Worm (Caenorhabditis elegans) whole organism, late embryonic: ENCODE data around the gene xbx-6.

Experiments used
- C08G9.2 ChIP-seq: sonication (generic microtip); optimal IDR thresholded peaks from 2 replicates; lab custom pipeline; 2016; ENCODE audit warnings: mild to moderate bottlenecking, missing genetic modification characterization, moderate library complexity, missing compliant biosample characterization
- F13H6.1 ChIP-seq: sonication (generic microtip); optimal IDR thresholded peaks from 2 replicates; lab custom pipeline; 2016; ENCODE audit warnings: missing genetic modification characterization, missing compliant biosample characterization
- K02D7.2 ChIP-seq: sonication (generic microtip); optimal IDR thresholded peaks from 2 replicates; lab custom pipeline; 2017; ENCODE audit warnings: mild to moderate bottlenecking, missing genetic modification characterization, missing compliant biosample characterization
- K09A11.1 ChIP-seq: sonication (generic microtip); optimal IDR thresholded peaks from 2 replicates; lab custom pipeline; 2017; ENCODE audit warnings: antibody characterized with exemption, mild to moderate bottlenecking, missing genetic modification characterization, missing compliant biosample characterization; ENCODE audit not compliant: insufficient read depth
- T23F11.4 ChIP-seq: fragments of 200-800 bp; sonication (Bioruptor generic); optimal IDR thresholded peaks from 2 replicates; lab custom pipeline; 2018; ENCODE audit warnings: mild to moderate bottlenecking, missing genetic modification characterization, missing compliant biosample characterization
- ceh-18 ChIP-seq: sonication (generic microtip); optimal IDR thresholded peaks from 2 replicates; lab custom pipeline; 2016; ENCODE audit warnings: missing genetic modification characterization, missing compliant biosample characterization
- ceh-19 ChIP-seq: fragments of 200-800 bp; sonication (Bioruptor generic); optimal IDR thresholded peaks from 2 replicates; lab custom pipeline; 2018; ENCODE audit warnings: mild to moderate bottlenecking, missing genetic modification characterization, missing compliant biosample characterization
- ceh-30 ChIP-seq: fragments of 150-350 bp; optimal IDR thresholded peaks from 2 replicates; lab custom pipeline; 2014; ENCODE audit warnings: missing biosample characterization, missing genetic modification characterization
- ceh-31 ChIP-seq: sonication (generic microtip); optimal IDR thresholded peaks from 2 replicates; lab custom pipeline; 2016; ENCODE audit warnings: missing genetic modification characterization, missing compliant biosample characterization
- ceh-34 ChIP-seq: sonication (generic microtip); optimal IDR thresholded peaks from 2 replicates; lab custom pipeline; 2016; ENCODE audit warnings: mild to moderate bottlenecking, missing genetic modification characterization, missing compliant biosample characterization
- ceh-48 ChIP-seq: sonication (generic microtip); optimal IDR thresholded peaks from 2 replicates; lab custom pipeline; 2016; ENCODE audit warnings: missing genetic modification characterization, inconsistent platforms, missing compliant biosample characterization
- che-1 ChIP-seq: sonication (generic microtip); optimal IDR thresholded peaks from 2 replicates; lab custom pipeline; 2016; ENCODE audit warnings: mild to moderate bottlenecking, missing genetic modification characterization, missing compliant biosample characterization
- dmd-4 ChIP-seq: sonication (generic microtip); optimal IDR thresholded peaks from 2 replicates; lab custom pipeline; 2016; ENCODE audit warnings: borderline replicate concordance, missing genetic modification characterization, missing compliant biosample characterization
- elt-2 ChIP-seq: sonication (generic microtip); optimal IDR thresholded peaks from 2 replicates; lab custom pipeline; 2016; ENCODE audit warnings: missing genetic modification reagents, missing genetic modification characterization, missing compliant biosample characterization
- elt-4 ChIP-seq: sonication (generic microtip); optimal IDR thresholded peaks from 2 replicates; lab custom pipeline; 2016; ENCODE audit warnings: missing genetic modification characterization, missing compliant biosample characterization
- ets-4 ChIP-seq: sonication (generic microtip); optimal IDR thresholded peaks from 2 replicates; lab custom pipeline; 2016; ENCODE audit warnings: missing genetic modification characterization, missing compliant biosample characterization
- hlh-8 ChIP-seq: sonication (generic microtip); optimal IDR thresholded peaks from 2 replicates; lab custom pipeline; 2016; ENCODE audit warnings: missing genotype, missing genetic modification characterization, missing compliant biosample characterization
- lim-6 ChIP-seq: sonication (generic microtip); optimal IDR thresholded peaks from 2 replicates; lab custom pipeline; 2016; ENCODE audit warnings: missing genetic modification characterization, missing compliant biosample characterization
- mec-3 ChIP-seq: sonication (generic microtip); optimal IDR thresholded peaks from 2 replicates; lab custom pipeline; 2016; ENCODE audit warnings: borderline replicate concordance, missing genetic modification characterization, missing compliant biosample characterization
- nfya-1 ChIP-seq: sonication (generic microtip); optimal IDR thresholded peaks from 2 replicates; lab custom pipeline; 2017; ENCODE audit warnings: missing genetic modification characterization, mild to moderate bottlenecking, missing compliant biosample characterization, antibody characterized with exemption, moderate library complexity
- nhr-232 ChIP-seq: sonication (generic microtip); optimal IDR thresholded peaks from 2 replicates; lab custom pipeline; 2016; ENCODE audit warnings: missing genetic modification characterization, missing compliant biosample characterization
- npax-4 ChIP-seq: sonication (generic microtip); optimal IDR thresholded peaks from 2 replicates; lab custom pipeline; 2016; ENCODE audit warnings: missing genetic modification characterization, missing compliant biosample characterization
- pax-1 ChIP-seq: fragments of 150-350 bp; optimal IDR thresholded peaks from 2 replicates; lab custom pipeline; 2014; ENCODE audit warnings: missing biosample characterization, missing genetic modification characterization
- pha-2 ChIP-seq: sonication (generic microtip); optimal IDR thresholded peaks from 2 replicates; lab custom pipeline; 2017; ENCODE audit warnings: mild to moderate bottlenecking, missing genetic modification characterization, missing compliant biosample characterization
- pha-4 ChIP-seq: fragments of 150-350 bp; optimal IDR thresholded peaks from 2 replicates; lab custom pipeline; 2018; ENCODE audit warnings: missing biosample characterization, missing genetic modification reagents, missing genetic modification characterization
- pros-1 ChIP-seq: fragments of 150-350 bp; optimal IDR thresholded peaks from 2 replicates; lab custom pipeline; 2014; ENCODE audit warnings: missing biosample characterization, missing genetic modification reagents, missing genetic modification characterization
- ref-2 ChIP-seq: sonication (generic microtip); optimal IDR thresholded peaks from 2 replicates; lab custom pipeline; 2016; ENCODE audit warnings: missing genetic modification characterization, missing compliant biosample characterization
- rnt-1 ChIP-seq: sonication (generic microtip); optimal IDR thresholded peaks from 2 replicates; lab custom pipeline; 2016; ENCODE audit warnings: missing genetic modification characterization, missing compliant biosample characterization
- sdc-2 ChIP-seq: sonication (generic microtip); optimal IDR thresholded peaks from 2 replicates; lab custom pipeline; 2016; ENCODE audit warnings: missing genotype, missing genetic modification characterization, missing compliant biosample characterization
- sox-2 ChIP-seq: fragments of 200-800 bp; sonication (Bioruptor generic); IDR thresholded peaks from 2 replicates; pipeline ENCODE4 v1.3.6; 2022; ENCODE audit warnings: missing genetic modification reagents, missing genetic modification characterization, missing compliant biosample characterization
- tbx-2 ChIP-seq: sonication (generic microtip); optimal IDR thresholded peaks from 2 replicates; lab custom pipeline; 2016; ENCODE audit warnings: missing genetic modification characterization, missing compliant biosample characterization
- ttx-3 ChIP-seq: sonication (generic microtip); optimal IDR thresholded peaks from 2 replicates; lab custom pipeline; 2016; ENCODE audit warnings: missing genetic modification reagents, missing genetic modification characterization, missing compliant biosample characterization
- unc-55 ChIP-seq: sonication (generic microtip); optimal IDR thresholded peaks from 2 replicates; lab custom pipeline; 2017; ENCODE audit warnings: missing biosample characterization, missing genetic modification reagents, missing genetic modification characterization
- unc-86 ChIP-seq: sonication (generic microtip); optimal IDR thresholded peaks from 2 replicates; lab custom pipeline; 2016; ENCODE audit warnings: missing genetic modification characterization, missing compliant biosample characterization

Gene xbx-6

DNA sequence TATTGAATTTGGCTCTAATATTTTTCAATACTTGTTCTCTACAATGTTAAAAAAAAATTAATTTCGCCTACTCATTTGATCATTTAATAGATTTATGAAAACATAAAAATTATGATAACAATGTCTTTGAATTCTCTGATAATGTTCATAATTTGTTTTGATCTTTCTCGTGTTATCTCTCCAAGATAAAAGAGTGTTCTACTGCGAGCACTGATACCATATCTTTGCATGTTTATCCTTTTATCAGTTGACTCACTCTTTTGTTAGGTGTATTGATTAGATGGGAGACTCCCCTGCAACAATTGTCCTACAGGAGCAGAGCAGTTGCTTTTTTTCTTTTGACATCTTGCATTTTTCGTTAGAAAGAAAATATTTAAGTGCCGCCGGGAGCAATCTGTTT is 3.6 kb upstream of the xbx-6 start:
- TF ChIP-seq C08G9.2 (tag; lab: Kevin White, UChicago) (no peak), sox-2 (GFP tag; lab: Robert Waterston, UW) (no peak), elt-2 (tag; lab: Kevin White, UChicago) (peak; percentile 99), ttx-3 (tag; lab: Kevin White, UChicago) (no peak), dmd-4 (tag; lab: Kevin White, UChicago) (no peak), rnt-1 (tag; lab: Kevin White, UChicago) (no peak), ceh-30 (tag; lab: Kevin White, UChicago) (no peak)

DNA sequence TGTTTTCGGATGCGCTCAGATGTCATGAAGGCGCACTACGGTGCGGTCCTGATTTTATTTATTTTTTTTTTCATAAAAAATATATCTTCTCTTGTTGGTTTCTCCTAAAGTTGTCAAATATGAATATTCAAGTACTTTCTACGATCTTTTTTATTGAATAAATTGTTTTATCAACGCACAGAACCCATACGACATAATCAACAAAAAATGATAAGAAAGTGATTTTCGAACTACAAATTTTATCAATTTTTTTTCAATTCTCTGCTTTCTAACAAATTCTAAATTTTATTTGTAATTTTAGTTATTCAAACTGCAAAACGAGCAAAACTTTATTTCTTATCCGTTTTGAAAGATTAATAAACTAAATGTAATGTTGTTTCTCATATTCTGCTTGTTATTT is 994 bp upstream of the xbx-6 start:
- TF ChIP-seq K09A11.1 (tag; lab: Kevin White, UChicago) (no peak), elt-2 (tag; lab: Kevin White, UChicago) (peak; percentile 35)

DNA sequence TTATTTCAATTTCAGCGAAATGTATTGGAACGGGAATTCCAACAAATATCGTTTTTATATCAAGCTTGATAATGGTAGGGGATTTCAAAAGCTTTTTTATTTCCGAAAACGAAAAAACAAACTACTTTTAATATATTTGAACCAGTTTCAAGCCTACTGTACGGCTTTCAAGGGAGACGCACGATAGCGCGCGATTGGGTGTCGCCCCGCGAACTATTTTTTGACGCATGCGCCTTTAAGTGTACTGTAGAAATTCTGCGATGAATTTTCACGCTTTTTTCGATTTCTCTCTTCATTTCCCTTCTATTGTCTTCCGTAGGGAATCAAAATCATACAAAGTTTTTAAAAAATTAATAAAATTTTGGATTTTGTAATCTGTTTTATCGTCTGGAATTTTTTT is 694 bp downstream of the xbx-6 start:
- TF ChIP-seq ttx-3 (tag; lab: Kevin White, UChicago) (no peak), npax-4 (tag; lab: Kevin White, UChicago) (no peak), che-1 (tag; lab: Kevin White, UChicago) (no peak), lim-6 (tag; lab: Kevin White, UChicago) (no peak), ceh-30 (tag; lab: Kevin White, UChicago) (no peak), ets-4 (tag; lab: Kevin White, UChicago) (no peak), ref-2 (tag; lab: Kevin White, UChicago) (no peak), rnt-1 (tag; lab: Kevin White, UChicago) (no peak)
- TF ChIP-seq, all 69 proteins: peak for 0

DNA sequence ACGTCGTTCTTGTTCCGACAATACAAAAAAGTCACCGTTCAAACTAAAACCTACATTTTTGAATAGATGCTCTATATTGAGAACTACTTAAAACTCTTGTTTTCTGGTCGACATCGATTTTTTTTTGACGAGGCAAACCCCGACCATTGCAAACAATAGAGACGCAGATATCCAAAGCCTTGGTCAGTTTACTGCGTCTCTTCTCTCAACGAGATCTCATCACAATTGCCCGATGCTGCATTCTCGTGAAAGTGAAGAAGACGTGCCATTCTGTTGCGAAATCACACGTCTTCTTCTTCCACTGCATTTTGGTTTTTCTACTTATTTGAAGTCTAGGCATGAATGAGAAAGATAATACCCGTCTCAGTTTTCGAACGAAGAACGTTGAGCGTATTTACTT is 1.5 kb downstream of the xbx-6 start:
- TF ChIP-seq ceh-19: peak; percentile 23
- peak; percentile 76 for TF ChIP-seq ceh-48 (tag; lab: Kevin White, UChicago)
- TF ChIP-seq unc-55 (GFP tag; lab: Kevin White, UChicago): peak; percentile 36
- no peak for TF ChIP-seq ceh-18 (tag; lab: Kevin White, UChicago)
- TF ChIP-seq mec-3 (tag; lab: Kevin White, UChicago): no peak
- peak; percentile 65 for TF ChIP-seq ceh-31
- peak; percentile 43 for TF ChIP-seq nfya-1 (tag; lab: Kevin White, UChicago)

DNA sequence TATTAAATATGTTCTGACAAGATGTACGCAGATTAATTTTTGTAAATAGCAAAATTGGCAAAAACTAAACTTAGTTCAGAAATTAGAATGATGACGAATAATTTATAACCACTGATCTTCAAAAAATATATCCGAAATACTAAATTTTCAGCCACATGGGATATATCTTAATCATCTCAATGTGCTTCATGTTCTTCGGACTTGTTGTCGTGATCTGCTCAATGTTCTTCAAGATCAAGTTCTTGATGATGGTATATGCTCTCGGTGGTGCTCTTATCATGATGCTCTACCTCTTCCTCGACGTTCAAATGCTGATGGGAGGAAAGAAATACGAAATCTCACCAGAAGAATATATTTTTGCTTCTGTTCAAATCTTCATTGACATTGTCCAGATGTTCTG is 3.7 kb downstream of the xbx-6 start:
- TF ChIP-seq C08G9.2 (tag; lab: Kevin White, UChicago) (no peak), K02D7.2 (tag; lab: Kevin White, UChicago) (no peak), ceh-19 (no peak), hlh-8 (tag; lab: Kevin White, UChicago) (no peak), F13H6.1 (tag; lab: Kevin White, UChicago) (no peak), K09A11.1 (tag; lab: Kevin White, UChicago) (no peak), pax-1 (tag; lab: Kevin White, UChicago) (no peak), tbx-2 (tag; lab: Kevin White, UChicago) (no peak), sdc-2 (tag; lab: Kevin White, UChicago) (no peak), unc-86 (tag; lab: Kevin White, UChicago) (no peak), elt-4 (no peak), ceh-34 (tag; lab: Kevin White, UChicago) (no peak), sox-2 (GFP tag; lab: Robert Waterston, UW) (no peak), pha-4 (tag; lab: Kevin White, UChicago) (no peak), elt-2 (tag; lab: Kevin White, UChicago) (no peak), pros-1 (tag; lab: Kevin White, UChicago) (no peak), T23F11.4 (no peak), nhr-232 (tag; lab: Kevin White, UChicago) (no peak), ceh-31 (no peak), pha-2 (tag; lab: Kevin White, UChicago) (no peak)
